Fruit fly (Drosophila melanogaster) whole organism, embryonic: ENCODE measurements around the gene CG8870.
A peak's percentile ranks its signal among the peaks of the same experiment; 100 is the strongest.

Experiments used
- Aef1 ChIP-seq: fragments of 200-800 bp; sonication (Bioruptor generic); IDR thresholded peaks from 3 replicates; pipeline ENCODE4 v1.3.6; 2022; ENCODE audit warnings: missing biosample characterization, missing genetic modification characterization
- Atf6 ChIP-seq: fragments of 200-800 bp; sonication (Bioruptor generic); IDR thresholded peaks from 2 replicates; pipeline ENCODE4 v1.3.6; 2022; ENCODE audit warnings: missing biosample characterization, missing genetic modification characterization
- Awh ChIP-seq: fragments of 200-800 bp; sonication (Bioruptor generic); IDR thresholded peaks from 2 replicates; pipeline ENCODE4, ENCODE4 v1.3.6; 2022; ENCODE audit warnings: missing biosample characterization, missing genetic modification characterization
- Bdp1 ChIP-seq: fragments of 200-800 bp; sonication (Bioruptor generic); optimal IDR thresholded peaks from 3 replicates; lab custom pipeline; 2016; ENCODE audit warnings: missing biosample characterization, missing genetic modification characterization
- CG10209 ChIP-seq: fragments of 200-800 bp; sonication (Bioruptor generic); optimal IDR thresholded peaks from 3 replicates; lab custom pipeline; 2017; ENCODE audit warnings: missing biosample characterization, mild to moderate bottlenecking, missing genetic modification characterization, missing genetic modification reagents
- CG10431 ChIP-seq: fragments of 200-800 bp; sonication (Bioruptor generic); optimal IDR thresholded peaks from 3 replicates; lab custom pipeline; 2018; ENCODE audit warnings: missing biosample characterization, mild to moderate bottlenecking, missing genetic modification characterization
- CG11456 ChIP-seq: fragments of 200-800 bp; sonication (Bioruptor generic); IDR thresholded peaks from 3 replicates; pipeline ENCODE4 v1.3.6; 2022; ENCODE audit warnings: missing biosample characterization, missing genetic modification characterization
- CG13424 ChIP-seq: fragments of 200-800 bp; sonication (Bioruptor generic); optimal IDR thresholded peaks from 2 replicates; lab custom pipeline; 2019; ENCODE audit warnings: missing biosample characterization, mild to moderate bottlenecking, missing genetic modification characterization, moderate library complexity
- CG15601 ChIP-seq: fragments of 200-800 bp; sonication (Bioruptor generic); optimal IDR thresholded peaks from 3 replicates; lab custom pipeline; 2019; ENCODE audit warnings: missing biosample characterization, mild to moderate bottlenecking, missing genetic modification characterization, moderate library complexity
- CG16779 ChIP-seq: fragments of 200-800 bp; sonication (Bioruptor generic); IDR thresholded peaks from 2 replicates; pipeline ENCODE4 v1.3.6; 2022; ENCODE audit warnings: missing biosample characterization, missing genetic modification characterization
- CG16815 ChIP-seq: fragments of 200-800 bp; sonication (Bioruptor generic); optimal IDR thresholded peaks from 3 replicates; lab custom pipeline; 2017; ENCODE audit warnings: missing biosample characterization, mild to moderate bottlenecking, missing genetic modification characterization
- CG16863 ChIP-seq: fragments of 200-800 bp; sonication (Bioruptor generic); optimal IDR thresholded peaks from 3 replicates; lab custom pipeline; 2016; ENCODE audit warnings: missing biosample characterization, missing genetic modification characterization
- CG2129 ChIP-seq: fragments of 200-800 bp; sonication (Bioruptor generic); IDR thresholded peaks from 2 replicates; pipeline ENCODE4 v1.3.6; 2022; ENCODE audit warnings: missing biosample characterization, missing genetic modification characterization; ENCODE audit not compliant: partially characterized antibody
- CG30403 ChIP-seq: fragments of 200-800 bp; sonication (Bioruptor generic); optimal IDR thresholded peaks from 3 replicates; lab custom pipeline; 2016; ENCODE audit warnings: missing biosample characterization, missing genetic modification characterization
- CG33557 ChIP-seq: fragments of 200-800 bp; sonication (Bioruptor generic); optimal IDR thresholded peaks from 2 replicates; lab custom pipeline; 2019; ENCODE audit warnings: missing biosample characterization, mild to moderate bottlenecking, missing genetic modification characterization, moderate library complexity
- CG3838 ChIP-seq: fragments of 200-800 bp; sonication (Bioruptor generic); optimal IDR thresholded peaks from 3 replicates; lab custom pipeline; 2016; ENCODE audit warnings: missing biosample characterization, missing genetic modification characterization
- CG4328 ChIP-seq: fragments of 200-800 bp; sonication (Bioruptor generic); optimal IDR thresholded peaks from 3 replicates; lab custom pipeline; 2017; ENCODE audit warnings: missing biosample characterization, missing genetic modification reagents, missing genetic modification characterization
- CG6689 ChIP-seq: fragments of 200-800 bp; sonication (Bioruptor generic); IDR thresholded peaks from 2 replicates; pipeline ENCODE4 v1.3.6; 2022; ENCODE audit warnings: missing biosample characterization, missing genetic modification characterization
- CG6765 ChIP-seq: fragments of 200-800 bp; sonication (Bioruptor generic); optimal IDR thresholded peaks from 3 replicates; lab custom pipeline; 2017; ENCODE audit warnings: missing biosample characterization, mild to moderate bottlenecking, missing genetic modification characterization
- CG7745 ChIP-seq: fragments of 200-800 bp; sonication (Bioruptor generic); optimal IDR thresholded peaks from 2 replicates; lab custom pipeline; 2018; ENCODE audit warnings: missing biosample characterization, mild to moderate bottlenecking, missing genetic modification characterization, moderate library complexity
- CG9437 ChIP-seq: fragments of 200-800 bp; sonication (Bioruptor generic); optimal IDR thresholded peaks from 2 replicates; lab custom pipeline; 2018; ENCODE audit warnings: missing biosample characterization, mild to moderate bottlenecking, missing genetic modification characterization
- CG9727 ChIP-seq: fragments of 200-800 bp; sonication (Bioruptor generic); optimal IDR thresholded peaks from 3 replicates; lab custom pipeline; 2017; ENCODE audit warnings: missing biosample characterization, mild to moderate bottlenecking, missing genetic modification characterization
- Camta ChIP-seq: fragments of 200-800 bp; sonication (Bioruptor generic); optimal IDR thresholded peaks from 2 replicates; lab custom pipeline; 2016; ENCODE audit warnings: missing biosample characterization, missing genetic modification characterization
- Chrac-16 ChIP-seq: fragments of 200-800 bp; sonication (Bioruptor generic); optimal IDR thresholded peaks from 3 replicates; lab custom pipeline; 2016; ENCODE audit warnings: missing biosample characterization, missing genetic modification characterization
- Doc3 ChIP-seq: fragments of 200-800 bp; sonication (Bioruptor generic); IDR thresholded peaks from 3 replicates; pipeline ENCODE4 v1.3.6; 2022; ENCODE audit warnings: missing biosample characterization, missing genetic modification characterization; ENCODE audit not compliant: partially characterized antibody
- Hr51 ChIP-seq, 2 experiments: fragments of 200-800 bp; sonication (Bioruptor generic); optimal IDR thresholded peaks; 2 replicates in 1 of 2; 3 replicates in 1 of 2; lab custom pipeline; 2016 to 2018; ENCODE audit warnings: missing biosample characterization in 2 of 2, missing genetic modification characterization in 2 of 2, mild to moderate bottlenecking in 1 of 2, moderate library complexity in 1 of 2
- Nf-YC ChIP-seq: fragments of 200-800 bp; optimal IDR thresholded peaks from 3 replicates; lab custom pipeline; 2019; ENCODE audit warnings: missing biosample characterization, mild to moderate bottlenecking, missing genetic modification characterization, moderate library complexity
- Oli ChIP-seq: fragments of 200-800 bp; sonication (Bioruptor generic); optimal IDR thresholded peaks from 2 replicates; lab custom pipeline; 2018; ENCODE audit warnings: missing biosample characterization, mild to moderate bottlenecking, missing genetic modification characterization, moderate library complexity
- Side ChIP-seq: fragments of 200-800 bp; sonication (Bioruptor generic); optimal IDR thresholded peaks from 2 replicates; lab custom pipeline; 2016; ENCODE audit warnings: missing biosample characterization, missing genetic modification characterization
- Sox102F ChIP-seq: fragments of 200-800 bp; sonication (Bioruptor generic); optimal IDR thresholded peaks from 2 replicates; lab custom pipeline; 2018; ENCODE audit warnings: missing biosample characterization, mild to moderate bottlenecking, missing genetic modification characterization, moderate library complexity
- Ssrp ChIP-seq: fragments of 200-800 bp; sonication (Bioruptor generic); optimal IDR thresholded peaks from 2 replicates; lab custom pipeline; 2018; ENCODE audit warnings: missing biosample characterization, mild to moderate bottlenecking, missing genetic modification characterization, moderate library complexity
- Taf1 ChIP-seq: fragments of 200-800 bp; sonication (Bioruptor generic); IDR thresholded peaks from 2 replicates; pipeline ENCODE4 v1.3.6; 2022; ENCODE audit warnings: missing biosample characterization, missing genetic modification characterization
- Trl ChIP-seq, 3 experiments: fragments of >200 bp in 2 of 3; fragments of 200-800 bp in 1 of 3; sonication (Bioruptor generic) in 1 of 3; optimal IDR thresholded peaks; 2 replicates in 1 of 3; 3 replicates in 2 of 3; lab custom pipeline; 2016 to 2017; ENCODE audit warnings: missing biosample characterization in 1 of 3, missing genetic modification characterization in 1 of 3
- ara ChIP-seq: fragments of 200-800 bp; sonication (Bioruptor generic); IDR thresholded peaks from 2 replicates; pipeline ENCODE4 v1.3.6; 2022; ENCODE audit warnings: missing biosample characterization, missing genetic modification characterization
- cas ChIP-seq: fragments of 200-800 bp; sonication (Bioruptor generic); IDR thresholded peaks from 2 replicates; pipeline ENCODE4 v1.3.6; 2022; ENCODE audit warnings: missing biosample characterization, missing genetic modification characterization
- crc ChIP-seq: fragments of 200-800 bp; sonication (Bioruptor generic); optimal IDR thresholded peaks from 2 replicates; lab custom pipeline; 2016; ENCODE audit warnings: missing biosample characterization, missing genetic modification characterization
- fd64A ChIP-seq: fragments of 200-800 bp; sonication (Bioruptor generic); optimal IDR thresholded peaks from 3 replicates; lab custom pipeline; 2018; ENCODE audit warnings: missing biosample characterization, mild to moderate bottlenecking, missing genetic modification characterization
- ind ChIP-seq: fragments of 200-800 bp; sonication (Bioruptor generic); optimal IDR thresholded peaks from 3 replicates; lab custom pipeline; 2016; ENCODE audit warnings: missing biosample characterization, missing genetic modification characterization
- mld ChIP-seq: fragments of 200-800 bp; sonication (Bioruptor generic); IDR thresholded peaks from 3 replicates; pipeline ENCODE4 v1.3.6; 2022; ENCODE audit warnings: missing biosample characterization, missing genetic modification characterization; ENCODE audit not compliant: partially characterized antibody
- pum ChIP-seq: fragments of 200-800 bp; sonication (Bioruptor generic); optimal IDR thresholded peaks from 2 replicates; lab custom pipeline; 2016; ENCODE audit warnings: missing biosample characterization, missing genetic modification characterization
- salm ChIP-seq: fragments of 200-800 bp; sonication (Bioruptor generic); optimal IDR thresholded peaks from 2 replicates; lab custom pipeline; 2018; ENCODE audit warnings: missing biosample characterization, mild to moderate bottlenecking, missing genetic modification characterization
- seq ChIP-seq: fragments of 200-800 bp; sonication (Bioruptor generic); IDR thresholded peaks from 2 replicates; pipeline ENCODE4 v1.3.6; 2022; ENCODE audit warnings: missing biosample characterization, missing genetic modification characterization
- shn ChIP-seq: fragments of 200-800 bp; sonication (Bioruptor generic); optimal IDR thresholded peaks from 3 replicates; lab custom pipeline; 2016; ENCODE audit warnings: missing biosample characterization, missing genetic modification characterization
- slp2 ChIP-seq: fragments of 200-800 bp; sonication (Bioruptor generic); optimal IDR thresholded peaks from 2 replicates; lab custom pipeline; 2016; ENCODE audit warnings: missing biosample characterization, missing genetic modification characterization
- tin ChIP-seq: fragments of 200-800 bp; sonication (Bioruptor generic); optimal IDR thresholded peaks from 3 replicates; lab custom pipeline; 2016; ENCODE audit warnings: missing biosample characterization, missing genetic modification characterization
- trem ChIP-seq: fragments of 200-800 bp; optimal IDR thresholded peaks from 3 replicates; lab custom pipeline; 2019; ENCODE audit warnings: missing biosample characterization, mild to moderate bottlenecking, missing genetic modification characterization, moderate library complexity
- usp ChIP-seq: fragments of >200 bp; optimal IDR thresholded peaks from 2 replicates; lab custom pipeline; 2017; ENCODE audit warnings: missing biosample characterization, missing genetic modification characterization

Gene CG8870

dm6 chr3R:13364175-13365174, 15.2 kb upstream of the CG8870 start, which contains the start of gene Dic1 (continued):
- peak; percentile 93 for TF ChIP-seq CG16815 (GFP tag; lab: Kevin White, UChicago)
- TF ChIP-seq Bdp1 (GFP tag; lab: Kevin White, UChicago) = peak; percentile 85
- TF ChIP-seq CG16779 (GFP tag; lab: Robert Waterston, UW) = peak; percentile 65; the same call in 1 of the 2 replicates
- TF ChIP-seq Trl (optimal IDR thresholded peaks at IDR 0.05; lab: Kevin White, UChicago) = peak; percentile 74 to 86
- TF ChIP-seq Trl (GFP tag; optimal IDR thresholded peaks at IDR 0.05; lab: Kevin White, UChicago) = peak; percentile 80
- peak; percentile 76 for TF ChIP-seq Side (GFP tag; lab: Kevin White, UChicago)
- TF ChIP-seq CG10431 (GFP tag; lab: Kevin White, UChicago) = peak; percentile 89
- peak; percentile 94 for TF ChIP-seq CG6765
- TF ChIP-seq shn = peak; percentile 86
- peak; percentile 72 for TF ChIP-seq Awh (GFP tag; lab: Robert Waterston, UW)
- TF ChIP-seq CG9437 (GFP tag; lab: Kevin White, UChicago) = peak; percentile 95
- peak; percentile 96 for TF ChIP-seq CG4328 (GFP tag; lab: Kevin White, UChicago)
- no peak for TF ChIP-seq Doc3 (GFP tag; lab: Robert Waterston, UW)
- peak; percentile 95 for TF ChIP-seq Atf6 (GFP tag; lab: Robert Waterston, UW)
- peak; percentile 96 for TF ChIP-seq Chrac-16
- TF ChIP-seq mld (GFP tag; lab: Robert Waterston, UW) = no peak
- TF ChIP-seq CG2129 (GFP tag; lab: Robert Waterston, UW) = no peak
- peak; percentile 75 for TF ChIP-seq crc (GFP tag; lab: Kevin White, UChicago)
- peak; percentile 70 for TF ChIP-seq cas
- peak; percentile 92 for TF ChIP-seq CG6689
- peak; percentile 87 for TF ChIP-seq Nf-YC (tag; lab: Kevin White, UChicago)
- TF ChIP-seq Aef1 = peak; percentile 93
- TF ChIP-seq CG13424 (tag; lab: Kevin White, UChicago) = peak; percentile 98
- no peak for TF ChIP-seq CG7745 (tag; lab: Kevin White, UChicago)
- TF ChIP-seq tin (GFP tag; lab: Kevin White, UChicago) = peak; percentile 97
- TF ChIP-seq CG15601 (tag; lab: Kevin White, UChicago) = peak; percentile 94
- peak; percentile 88 for TF ChIP-seq slp2 (GFP tag; lab: Kevin White, UChicago)

- no peak for TF ChIP-seq CG3838 (GFP tag; lab: Kevin White, UChicago)
- no peak for TF ChIP-seq trem
- TF ChIP-seq CG9727 (GFP tag; lab: Kevin White, UChicago) = no peak
- no peak for TF ChIP-seq Camta (GFP tag; lab: Kevin White, UChicago)
- TF ChIP-seq Ssrp (tag; lab: Kevin White, UChicago) = no peak
- TF ChIP-seq CG10209 = no peak
- TF ChIP-seq CG11456 (GFP tag; lab: Robert Waterston, UW) = no peak
- TF ChIP-seq ind (GFP tag; lab: Kevin White, UChicago) = no peak
- TF ChIP-seq ara (GFP tag; lab: Robert Waterston, UW) = no peak
- no peak for TF ChIP-seq CG16863 (GFP tag; lab: Kevin White, UChicago)
- no peak for TF ChIP-seq fd64A
- no peak for TF ChIP-seq Taf1
- no peak for TF ChIP-seq CG30403 (GFP tag; lab: Kevin White, UChicago)
- no peak for TF ChIP-seq Sox102F (GFP tag; lab: Kevin White, UChicago)
- TF ChIP-seq pum = no peak
- TF ChIP-seq Oli (tag; lab: Kevin White, UChicago) = peak; percentile 15
- TF ChIP-seq salm = no peak
- TF ChIP-seq cas = no peak
- TF ChIP-seq Hr51 (GFP tag; optimal IDR thresholded peaks at IDR 0.05; lab: Kevin White, UChicago) = peak in 1 of 2 experiments; percentile 19
- no peak for TF ChIP-seq CG33557 (GFP tag; lab: Kevin White, UChicago)
- TF ChIP-seq usp (GFP tag; lab: Kevin White, UChicago) = no peak
- no peak for TF ChIP-seq seq (GFP tag; lab: Robert Waterston, UW)
Measured at dm6 chr3R:13365665-13366414, 13.8 kb upstream of the CG8870 start.
